Worm (Caenorhabditis elegans): ENCODE measurements around the gene T05A7.12.

The T05A7.12 gene

DNA sequence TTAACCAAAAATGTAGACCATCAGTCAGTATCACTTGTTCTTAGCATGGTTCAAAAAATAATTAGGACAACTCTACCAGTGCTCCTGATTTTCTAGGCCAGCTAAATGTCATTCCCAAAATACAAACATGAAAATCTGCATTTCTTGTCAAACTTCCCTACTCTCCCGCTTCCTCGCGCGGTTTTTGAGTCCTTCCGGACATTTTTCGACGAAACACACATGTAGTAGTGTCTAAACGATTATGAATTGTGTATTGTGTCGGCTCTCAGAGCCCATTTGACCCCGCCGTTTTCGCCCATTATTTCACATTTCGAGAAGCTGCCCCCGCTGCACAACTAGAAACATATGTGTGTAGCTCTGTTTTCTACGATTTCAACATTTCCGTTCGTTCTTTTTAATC lies 36.5 kb downstream of the T05A7.12 start, which contains the start of gene F35D11.1:
Gene F35D11.1 (plus strand): TSS at position 301 of the 400 bp plus-strand sequence.
- no peak for TF ChIP-seq nhr-23 (tag; optimal IDR thresholded peaks at IDR 0.05)
- no peak for TF ChIP-seq ceh-16 (tag; optimal IDR thresholded peaks at IDR 0.05)
- TF ChIP-seq sem-4 (tag; optimal IDR thresholded peaks at IDR 0.05): no peak
- no peak for TF ChIP-seq F13H6.1 (tag; optimal IDR thresholded peaks at IDR 0.05)
- no peak for TF ChIP-seq skn-1 (tag; optimal IDR thresholded peaks at IDR 0.05)
- no peak for TF ChIP-seq gmeb-1 (tag; optimal IDR thresholded peaks at IDR 0.05)
- TF ChIP-seq R02D3.7 (tag; optimal IDR thresholded peaks at IDR 0.05): no peak
- TF ChIP-seq ama-1 (optimal IDR thresholded peaks at IDR 0.05): no peak
- TF ChIP-seq ZK546.5 (tag; optimal IDR thresholded peaks at IDR 0.05): no peak
- TF ChIP-seq unc-39 (tag; optimal IDR thresholded peaks at IDR 0.05): no peak
- no peak for TF ChIP-seq unc-55 (GFP tag; optimal IDR thresholded peaks at IDR 0.05)
- no peak for TF ChIP-seq nhr-6 (tag; optimal IDR thresholded peaks at IDR 0.05)
- no peak for TF ChIP-seq lin-11 (tag; optimal IDR thresholded peaks at IDR 0.05)
- TF ChIP-seq nhr-129 (tag; optimal IDR thresholded peaks at IDR 0.05): no peak
- TF ChIP-seq dmd-4 (tag; optimal IDR thresholded peaks at IDR 0.05): no peak
- no peak for TF ChIP-seq fos-1 (tag; optimal IDR thresholded peaks at IDR 0.05)
- TF ChIP-seq blmp-1 (tag; optimal IDR thresholded peaks at IDR 0.05; ENCODE audit: insufficient read depth): no peak
- TF ChIP-seq lin-39 (tag; optimal IDR thresholded peaks at IDR 0.05): no peak

DNA sequence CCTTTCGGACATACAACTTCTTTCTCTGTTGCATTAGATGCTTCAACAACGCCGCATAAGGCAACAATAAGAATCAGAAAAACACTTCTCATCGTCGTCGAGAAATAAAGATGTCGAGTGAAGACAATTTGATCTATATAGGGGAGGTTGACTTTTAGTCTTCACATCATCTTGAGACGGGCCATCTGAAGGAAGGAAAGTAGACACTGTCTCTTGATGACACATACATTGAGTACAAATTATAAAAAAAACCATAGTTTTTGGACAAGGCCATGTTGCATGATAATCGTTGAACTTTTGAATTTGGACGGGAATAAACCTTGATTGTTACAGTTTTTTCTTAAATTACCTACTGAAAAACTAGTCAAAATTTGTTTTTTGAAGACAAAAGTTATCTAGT lies 41.4 kb downstream of the T05A7.12 start, which contains the start of gene clec-139:
Gene clec-139 (minus strand): TSS at position 101 of the 400 bp plus-strand sequence.
- no peak for TF ChIP-seq unc-55 (GFP tag; optimal IDR thresholded peaks at IDR 0.05)
- TF ChIP-seq elt-3 (tag; optimal IDR thresholded peaks at IDR 0.05): no peak
- no peak for TF ChIP-seq lin-11 (tag; optimal IDR thresholded peaks at IDR 0.05)
- TF ChIP-seq egl-27 (tag; optimal IDR thresholded peaks at IDR 0.05): no peak
- no peak for TF ChIP-seq ztf-1 (GFP tag; conservative IDR thresholded peaks at IDR 0.05)
- TF ChIP-seq ceh-82 (tag; optimal IDR thresholded peaks at IDR 0.05): no peak
- no peak for TF ChIP-seq nhr-237 (tag; optimal IDR thresholded peaks at IDR 0.05)
- no peak for TF ChIP-seq sma-3 (GFP tag; optimal IDR thresholded peaks at IDR 0.05)
- no peak for TF ChIP-seq crh-2 (tag; optimal IDR thresholded peaks at IDR 0.05)
- TF ChIP-seq dmd-4 (tag; optimal IDR thresholded peaks at IDR 0.05): no peak

DNA sequence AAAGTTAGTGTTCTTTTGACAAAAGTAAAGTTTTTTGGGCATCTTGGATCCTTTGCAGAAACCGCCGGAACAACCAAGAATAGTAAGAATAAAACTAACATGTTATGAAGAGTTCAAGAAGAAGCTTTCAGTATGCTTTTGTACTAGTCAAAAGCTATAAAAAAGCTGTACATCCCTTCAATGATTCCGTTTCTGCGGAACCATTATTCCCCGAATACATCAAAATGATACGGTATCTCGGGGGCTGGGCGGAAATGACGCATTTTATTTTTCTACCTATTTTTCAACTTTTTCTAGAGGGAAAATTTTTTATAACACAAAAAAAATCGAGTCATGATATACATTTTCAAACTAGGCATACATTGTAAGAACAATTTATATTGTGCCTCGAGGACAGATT lies 43.4 kb downstream of the T05A7.12 start, which contains the start of gene clec-138:
Gene clec-138 (minus strand): TSS at position 101 of the 400 bp plus-strand sequence.
- TF ChIP-seq mab-5 (tag; optimal IDR thresholded peaks at IDR 0.05) (no peak), elt-1 (tag; optimal IDR thresholded peaks at IDR 0.05) (no peak), elt-3 (tag; optimal IDR thresholded peaks at IDR 0.05) (no peak), sma-9 (GFP tag; optimal IDR thresholded peaks at IDR 0.05) (no peak), sma-9 (tag; optimal IDR thresholded peaks at IDR 0.05) (no peak), blmp-1 (tag; optimal IDR thresholded peaks at IDR 0.05; ENCODE audit: insufficient read depth) (no peak), fos-1 (tag; optimal IDR thresholded peaks at IDR 0.05) (no peak), gmeb-1 (tag; optimal IDR thresholded peaks at IDR 0.05) (no peak), C34F6.9 (tag; optimal IDR thresholded peaks at IDR 0.05) (no peak), sem-4 (tag; optimal IDR thresholded peaks at IDR 0.05) (no peak)

DNA sequence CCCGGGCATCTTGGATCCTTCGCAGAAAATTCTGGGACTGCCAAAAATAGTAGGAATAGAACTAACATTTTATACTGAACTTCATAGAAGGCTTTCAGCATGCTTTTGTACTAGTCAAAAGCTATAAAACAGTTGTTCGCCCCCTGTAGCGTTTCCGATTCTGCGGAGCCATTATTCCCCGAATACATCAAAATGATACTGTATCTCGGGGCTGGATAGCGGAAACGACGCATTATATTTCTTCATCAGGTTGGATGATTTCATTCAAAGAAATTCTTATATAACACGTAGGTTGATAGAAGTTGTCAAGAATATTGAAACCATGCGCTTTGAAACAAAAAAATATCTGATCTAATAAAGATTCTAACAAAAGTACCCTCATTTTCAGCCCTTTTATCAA lies 45.1 kb downstream of the T05A7.12 start, which contains the start of gene clec-137:
Gene clec-137 (minus strand): TSS at position 101 of the 400 bp plus-strand sequence.
- no peak for TF ChIP-seq aly-2 (tag; optimal IDR thresholded peaks at IDR 0.05)
- TF ChIP-seq nhr-25 (tag; optimal IDR thresholded peaks at IDR 0.05): no peak

DNA sequence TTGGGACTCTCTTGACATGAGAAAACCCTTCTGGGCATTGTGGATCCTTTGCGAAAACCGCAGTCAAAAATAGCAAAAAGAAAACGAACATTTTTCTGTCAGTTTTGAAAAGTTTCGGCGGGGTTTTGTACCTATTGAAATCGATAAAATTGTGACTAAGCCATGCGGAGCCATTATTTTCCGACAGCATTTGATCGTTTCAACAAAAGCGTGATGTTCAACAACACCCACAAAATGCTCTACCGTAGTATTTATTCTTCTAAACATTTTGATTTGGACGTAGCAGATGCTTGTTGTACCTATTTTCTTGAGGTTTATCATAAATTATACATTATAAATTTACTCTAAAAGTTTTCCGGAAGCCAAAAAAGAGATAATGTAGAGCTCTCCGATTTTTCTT lies 46.6 kb downstream of the T05A7.12 start, which contains the start of gene clec-136:
Gene clec-136 (minus strand): TSS at position 101 of the 400 bp plus-strand sequence.
- no peak for TF ChIP-seq F13H6.1 (tag; optimal IDR thresholded peaks at IDR 0.05)
- TF ChIP-seq sma-3 (GFP tag; optimal IDR thresholded peaks at IDR 0.05): no peak
- no peak for TF ChIP-seq nhr-21 (tag; optimal IDR thresholded peaks at IDR 0.05)
- TF ChIP-seq ama-1 (optimal IDR thresholded peaks at IDR 0.05): no peak
- TF ChIP-seq nhr-12 (tag; optimal IDR thresholded peaks at IDR 0.05): no peak
- TF ChIP-seq nhr-23 (tag; optimal IDR thresholded peaks at IDR 0.05): no peak

DNA sequence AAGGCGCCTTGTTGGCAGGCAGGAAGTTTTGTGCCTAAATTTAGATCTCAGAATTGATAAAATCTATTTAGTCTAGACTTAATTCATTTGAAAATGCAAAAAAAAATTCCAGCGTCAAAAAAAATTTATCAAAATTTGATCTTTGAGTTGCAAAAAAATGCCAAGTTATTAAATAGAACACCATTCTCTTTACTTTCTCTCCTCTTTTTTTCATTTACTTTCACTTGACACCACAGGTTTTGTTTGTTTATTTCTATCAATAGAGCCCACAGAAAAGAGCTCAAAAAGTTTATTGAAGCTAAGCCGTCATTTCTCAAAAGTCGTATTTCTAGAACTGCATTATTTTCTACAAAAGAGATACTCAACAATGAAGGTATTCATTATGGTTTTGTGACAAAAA lies 50.4 kb downstream of the T05A7.12 start, which contains the start of gene pqn-35:
Gene pqn-35 (plus strand): TSS at position 301 of the 400 bp plus-strand sequence.
- no peak for TF ChIP-seq C34F6.9 (tag; optimal IDR thresholded peaks at IDR 0.05)
- no peak for TF ChIP-seq sma-3 (GFP tag; optimal IDR thresholded peaks at IDR 0.05)
- TF ChIP-seq gmeb-1 (tag; optimal IDR thresholded peaks at IDR 0.05): no peak
- no peak for TF ChIP-seq alr-1 (tag; optimal IDR thresholded peaks at IDR 0.05)
- TF ChIP-seq unc-55 (GFP tag; optimal IDR thresholded peaks at IDR 0.05): no peak
- no peak for TF ChIP-seq mdl-1 (tag; optimal IDR thresholded peaks at IDR 0.05)
- TF ChIP-seq ama-1 (optimal IDR thresholded peaks at IDR 0.05): no peak
- no peak for TF ChIP-seq crh-2 (tag; optimal IDR thresholded peaks at IDR 0.05)
- no peak for TF ChIP-seq ztf-1 (GFP tag; conservative IDR thresholded peaks at IDR 0.05)
- TF ChIP-seq ZK546.5 (tag; optimal IDR thresholded peaks at IDR 0.05): no peak
- no peak for TF ChIP-seq fos-1 (tag; optimal IDR thresholded peaks at IDR 0.05)
- no peak for TF ChIP-seq nhr-25 (tag; optimal IDR thresholded peaks at IDR 0.05)
- TF ChIP-seq mbf-1 (tag; optimal IDR thresholded peaks at IDR 0.05): no peak
- no peak for TF ChIP-seq lin-13 (GFP tag; optimal IDR thresholded peaks at IDR 0.05)
- TF ChIP-seq nhr-237 (tag; optimal IDR thresholded peaks at IDR 0.05): no peak
- TF ChIP-seq lin-39 (tag; optimal IDR thresholded peaks at IDR 0.05): no peak
- no peak for TF ChIP-seq snpc-4 (tag; optimal IDR thresholded peaks at IDR 0.05)
- TF ChIP-seq nhr-21 (tag; optimal IDR thresholded peaks at IDR 0.05): no peak

Measured in whole organism, L2 larva.